Fruit fly (Drosophila melanogaster) whole organism, embryonic: ENCODE results near the gene GstO3.

ENCODE experiments used
- Ada2b ChIP-seq: fragments of 200-800 bp; sonication (Bioruptor generic); IDR thresholded peaks from 2 replicates; pipeline ENCODE4 v1.3.6; 2022; ENCODE audit warnings: missing biosample characterization, missing genetic modification characterization
- CG11456 ChIP-seq: fragments of 200-800 bp; sonication (Bioruptor generic); IDR thresholded peaks from 3 replicates; pipeline ENCODE4 v1.3.6; 2022; ENCODE audit warnings: missing biosample characterization, missing genetic modification characterization
- CG12155 ChIP-seq: fragments of 200-800 bp; sonication (Bioruptor generic); optimal IDR thresholded peaks from 3 replicates; lab custom pipeline; 2016; ENCODE audit warnings: missing biosample characterization, missing genetic modification characterization
- CG12236 ChIP-seq: fragments of 200-800 bp; sonication (Bioruptor generic); optimal IDR thresholded peaks from 2 replicates; lab custom pipeline; 2016; ENCODE audit warnings: missing biosample characterization, missing genetic modification characterization
- CG12299 ChIP-seq: fragments of 200-800 bp; sonication (Bioruptor generic); optimal IDR thresholded peaks from 2 replicates; lab custom pipeline; 2018; ENCODE audit warnings: missing biosample characterization, mild to moderate bottlenecking, missing genetic modification characterization
- CG13296 ChIP-seq: fragments of 200-800 bp; sonication (Bioruptor generic); optimal IDR thresholded peaks from 3 replicates; lab custom pipeline; 2018; ENCODE audit warnings: missing biosample characterization, mild to moderate bottlenecking, missing genetic modification characterization
- CG1603 ChIP-seq: fragments of 200-800 bp; sonication (Bioruptor generic); optimal IDR thresholded peaks from 2 replicates; lab custom pipeline; 2019; ENCODE audit warnings: missing biosample characterization, mild to moderate bottlenecking, missing genetic modification characterization, moderate library complexity
- CG16815 ChIP-seq: fragments of 200-800 bp; sonication (Bioruptor generic); optimal IDR thresholded peaks from 3 replicates; lab custom pipeline; 2017; ENCODE audit warnings: missing biosample characterization, mild to moderate bottlenecking, missing genetic modification characterization
- CG17802 ChIP-seq: fragments of 200-800 bp; sonication (Bioruptor generic); optimal IDR thresholded peaks from 2 replicates; lab custom pipeline; 2018; ENCODE audit warnings: missing biosample characterization, mild to moderate bottlenecking, missing genetic modification characterization, moderate library complexity
- CG18262 ChIP-seq: fragments of 200-800 bp; optimal IDR thresholded peaks from 3 replicates; lab custom pipeline; 2019; ENCODE audit warnings: missing biosample characterization, mild to moderate bottlenecking, missing genetic modification characterization, moderate library complexity
- CG32772 ChIP-seq: fragments of 200-800 bp; sonication (Bioruptor generic); IDR thresholded peaks from 2 replicates; pipeline ENCODE4 v1.3.6; 2022; ENCODE audit warnings: missing biosample characterization, missing genetic modification characterization
- CG33213 ChIP-seq: fragments of 200-800 bp; sonication (Bioruptor generic); optimal IDR thresholded peaks from 3 replicates; lab custom pipeline; 2016; ENCODE audit warnings: missing biosample characterization, missing genetic modification characterization
- CG34376 ChIP-seq: fragments of 200-800 bp; sonication (Bioruptor generic); optimal IDR thresholded peaks from 2 replicates; lab custom pipeline; 2018; ENCODE audit warnings: missing biosample characterization, mild to moderate bottlenecking, missing genetic modification characterization
- CG3995 ChIP-seq: fragments of 200-800 bp; sonication (Bioruptor generic); optimal IDR thresholded peaks from 3 replicates; lab custom pipeline; 2016; ENCODE audit warnings: missing biosample characterization, missing genetic modification characterization
- CG5953 ChIP-seq: fragments of 200-800 bp; sonication (Bioruptor generic); IDR thresholded peaks from 2 replicates; pipeline ENCODE4 v1.3.6; 2022; ENCODE audit warnings: missing biosample characterization, missing genetic modification characterization
- CG6654 ChIP-seq: fragments of 200-800 bp; sonication (Bioruptor generic); optimal IDR thresholded peaks from 2 replicates; lab custom pipeline; 2017; ENCODE audit warnings: missing biosample characterization, mild to moderate bottlenecking, missing genetic modification characterization
- CG7928 ChIP-seq: fragments of 200-800 bp; sonication (Bioruptor generic); optimal IDR thresholded peaks from 2 replicates; lab custom pipeline; 2017; ENCODE audit warnings: missing biosample characterization, mild to moderate bottlenecking, missing genetic modification characterization
- CG8478 ChIP-seq: fragments of >200 bp; optimal IDR thresholded peaks from 2 replicates; lab custom pipeline; 2018
- CG8765 ChIP-seq: fragments of 200-800 bp; sonication (Bioruptor generic); IDR thresholded peaks from 2 replicates; pipeline ENCODE4 v1.3.6; 2022; ENCODE audit warnings: missing biosample characterization, missing genetic modification characterization
- CG9609 ChIP-seq: fragments of 200-800 bp; sonication (Bioruptor generic); optimal IDR thresholded peaks from 3 replicates; lab custom pipeline; 2016; ENCODE audit warnings: missing biosample characterization, missing genetic modification characterization
- CG9797 ChIP-seq: fragments of 200-800 bp; sonication (Bioruptor generic); optimal IDR thresholded peaks from 3 replicates; lab custom pipeline; 2018; ENCODE audit warnings: missing biosample characterization, mild to moderate bottlenecking, missing genetic modification characterization
- Dfd ChIP-seq, 2 experiments: fragments of >200 bp; optimal IDR thresholded peaks; 2 replicates each; lab custom pipeline; 2017; ENCODE audit warnings: missing biosample characterization in 2 of 2, missing genetic modification characterization in 2 of 2
- Doc2 ChIP-seq: fragments of 200-800 bp; sonication (Bioruptor generic); IDR thresholded peaks from 2 replicates; pipeline ENCODE4 v1.3.6; 2022; ENCODE audit warnings: missing biosample characterization, missing genetic modification characterization
- Ets97D ChIP-seq: fragments of 200-800 bp; sonication (Bioruptor generic); optimal IDR thresholded peaks from 3 replicates; lab custom pipeline; 2016; ENCODE audit warnings: missing biosample characterization, missing genetic modification characterization
- Fer1 ChIP-seq: fragments of 200-800 bp; sonication (Bioruptor generic); optimal IDR thresholded peaks from 2 replicates; lab custom pipeline; 2017; ENCODE audit warnings: missing biosample characterization, mild to moderate bottlenecking, missing genetic modification characterization
- Fer2 ChIP-seq: fragments of 200-800 bp; sonication (Bioruptor generic); optimal IDR thresholded peaks from 2 replicates; lab custom pipeline; 2018; ENCODE audit warnings: missing biosample characterization, mild to moderate bottlenecking, missing genetic modification characterization, moderate library complexity
- Fer3 ChIP-seq: fragments of 200-800 bp; sonication (Bioruptor generic); optimal IDR thresholded peaks from 2 replicates; lab custom pipeline; 2018; ENCODE audit warnings: missing biosample characterization, mild to moderate bottlenecking, missing genetic modification characterization, moderate library complexity
- NfI ChIP-seq: fragments of 200-800 bp; sonication (Bioruptor generic); optimal IDR thresholded peaks from 3 replicates; lab custom pipeline; 2018; ENCODE audit warnings: missing biosample characterization, mild to moderate bottlenecking, missing genetic modification characterization, moderate library complexity
- Pdp1 ChIP-seq, 2 experiments: fragments of 200-800 bp; sonication (Bioruptor generic); optimal IDR thresholded peaks; 3 replicates each; lab custom pipeline; 2016; ENCODE audit warnings: missing biosample characterization in 2 of 2, missing genetic modification characterization in 2 of 2, mild to moderate bottlenecking in 1 of 2, moderate library complexity in 1 of 2
- Rfx ChIP-seq: fragments of 200-800 bp; sonication (Bioruptor generic); IDR thresholded peaks from 2 replicates; pipeline ENCODE4 v1.3.6; 2022; ENCODE audit warnings: missing biosample characterization, missing genetic modification characterization
- Ssrp ChIP-seq: fragments of 200-800 bp; sonication (Bioruptor generic); optimal IDR thresholded peaks from 2 replicates; lab custom pipeline; 2018; ENCODE audit warnings: missing biosample characterization, mild to moderate bottlenecking, missing genetic modification characterization, moderate library complexity
- ato ChIP-seq: fragments of 200-800 bp; sonication (Bioruptor generic); IDR thresholded peaks from 2 replicates; pipeline ENCODE4 v1.3.6; 2022; ENCODE audit warnings: missing biosample characterization, missing genetic modification characterization; ENCODE audit not compliant: partially characterized antibody
- bigmax ChIP-seq: fragments of 200-800 bp; sonication (Bioruptor generic); optimal IDR thresholded peaks from 2 replicates; lab custom pipeline; 2018; ENCODE audit warnings: missing biosample characterization, mild to moderate bottlenecking, missing genetic modification characterization
- dpn ChIP-seq, 2 experiments: fragments of 200-800 bp; sonication (Bioruptor generic); optimal IDR thresholded peaks; 3 replicates each; lab custom pipeline; 2016; ENCODE audit warnings: missing biosample characterization in 2 of 2, missing genetic modification characterization in 2 of 2
- fd3F ChIP-seq: fragments of 200-800 bp; sonication (Bioruptor generic); optimal IDR thresholded peaks from 2 replicates; lab custom pipeline; 2018; ENCODE audit warnings: missing biosample characterization, mild to moderate bottlenecking, missing genetic modification characterization, moderate library complexity
- gt ChIP-seq: fragments of 200-800 bp; sonication (Bioruptor generic); IDR thresholded peaks from 2 replicates; pipeline ENCODE4 v1.3.6; 2022; ENCODE audit warnings: missing biosample characterization, missing genetic modification characterization
- hb ChIP-seq: fragments of 200-800 bp; sonication (Bioruptor generic); IDR thresholded peaks from 3 replicates; pipeline ENCODE4 v1.3.6; 2022; ENCODE audit warnings: missing biosample characterization, missing genetic modification characterization; ENCODE audit not compliant: partially characterized antibody
- hkb ChIP-seq, 2 experiments: fragments of 200-800 bp in 1 of 2; fragments of >200 bp in 1 of 2; sonication (Bioruptor generic) in 1 of 2; IDR thresholded peaks in 1 of 2; optimal IDR thresholded peaks in 1 of 2; 2 replicates each; pipeline versions ENCODE4 v1.3.6 to Lab custom; 2017 to 2022; ENCODE audit warnings: missing biosample characterization in 1 of 2, missing genetic modification characterization in 1 of 2
- lbe ChIP-seq: fragments of 200-800 bp; sonication (Bioruptor generic); optimal IDR thresholded peaks from 2 replicates; lab custom pipeline; 2016; ENCODE audit warnings: missing biosample characterization, mild to moderate bottlenecking, missing genetic modification characterization
- luna ChIP-seq: fragments of 200-800 bp; sonication (Bioruptor generic); optimal IDR thresholded peaks from 2 replicates; lab custom pipeline; 2016; ENCODE audit warnings: missing biosample characterization, missing genetic modification characterization
- mam ChIP-seq: fragments of 200-800 bp; sonication (Bioruptor generic); optimal IDR thresholded peaks from 3 replicates; lab custom pipeline; 2016; ENCODE audit warnings: missing biosample characterization, missing genetic modification characterization
- nom ChIP-seq: fragments of 200-800 bp; sonication (Bioruptor generic); optimal IDR thresholded peaks from 2 replicates; lab custom pipeline; 2017; ENCODE audit warnings: missing biosample characterization, missing genetic modification characterization, mild to moderate bottlenecking, moderate library complexity, missing genetic modification reagents
- oc ChIP-seq: fragments of 200-800 bp; sonication (Bioruptor generic); optimal IDR thresholded peaks from 2 replicates; lab custom pipeline; 2018; ENCODE audit warnings: missing biosample characterization, mild to moderate bottlenecking, missing genetic modification characterization, moderate library complexity
- otp ChIP-seq: fragments of 200-800 bp; sonication (Bioruptor generic); IDR thresholded peaks from 3 replicates; pipeline ENCODE4, ENCODE4 v1.3.6; 2022; ENCODE audit warnings: missing biosample characterization, missing genetic modification characterization
- salm ChIP-seq: fragments of 200-800 bp; sonication (Bioruptor generic); optimal IDR thresholded peaks from 2 replicates; lab custom pipeline; 2018; ENCODE audit warnings: missing biosample characterization, mild to moderate bottlenecking, missing genetic modification characterization
- sima ChIP-seq: fragments of 200-800 bp; sonication (Bioruptor generic); optimal IDR thresholded peaks from 2 replicates; lab custom pipeline; 2016; ENCODE audit warnings: missing biosample characterization, missing genetic modification characterization
- sr ChIP-seq: fragments of 200-800 bp; sonication (Bioruptor generic); IDR thresholded peaks from 3 replicates; pipeline ENCODE4 v1.3.6; 2022; ENCODE audit warnings: missing biosample characterization, missing genetic modification characterization
- stc ChIP-seq: fragments of 200-800 bp; sonication (Bioruptor generic); IDR thresholded peaks from 2 replicates; pipeline ENCODE4 v1.3.6; 2022; ENCODE audit warnings: missing biosample characterization, missing genetic modification characterization
- tna ChIP-seq: fragments of 200-800 bp; sonication (Bioruptor generic); IDR thresholded peaks from 2 replicates; pipeline ENCODE4 v1.3.6; 2022; ENCODE audit warnings: missing biosample characterization, missing genetic modification characterization; ENCODE audit not compliant: partially characterized antibody
- tx ChIP-seq: fragments of 200-800 bp; sonication (Bioruptor generic); optimal IDR thresholded peaks from 2 replicates; lab custom pipeline; 2016; ENCODE audit warnings: missing biosample characterization, missing genetic modification characterization

Gene GstO3

DNA sequence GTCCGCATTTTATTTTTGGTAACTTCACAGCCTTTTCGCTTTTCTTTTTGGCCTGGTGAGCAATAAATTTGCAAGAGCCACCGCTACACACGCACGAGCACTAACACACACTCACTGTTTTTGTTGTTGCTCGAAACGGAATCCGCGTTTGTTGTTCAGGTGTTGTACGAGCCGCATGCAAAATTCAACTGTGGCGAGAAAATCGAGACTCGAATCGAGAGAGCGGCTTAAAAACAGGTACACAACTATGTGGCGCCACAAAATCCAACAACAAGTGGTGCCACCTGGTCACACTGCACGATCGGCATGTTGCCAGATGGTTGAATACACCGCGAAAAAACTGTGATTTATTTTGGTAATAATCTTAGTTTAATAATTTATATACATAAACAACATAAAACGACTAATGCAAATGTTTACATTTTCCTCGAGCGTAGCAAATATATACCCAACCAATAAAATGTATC, 11.7 kb upstream of the GstO3 start, which contains the start of gene CG43163 (continued):
- TF ChIP-seq fd3F (GFP tag; lab: Kevin White, UChicago) (no peak), CG17802 (tag; lab: Kevin White, UChicago) (no peak), CG33213 (GFP tag; lab: Kevin White, UChicago) (peak; percentile 76), ato (GFP tag; lab: Robert Waterston, UW) (peak; percentile 47; the same call in 1 of the 2 replicates), CG16815 (GFP tag; lab: Kevin White, UChicago) (peak; percentile 33), Dfd (GFP tag; optimal IDR thresholded peaks at IDR 0.05; lab: Kevin White, UChicago) (no peak), CG18262 (peak; percentile 72), CG32772 (GFP tag; lab: Robert Waterston, UW) (peak; percentile 30; the same call in 1 of the 2 replicates), mam (GFP tag; lab: Kevin White, UChicago) (peak; percentile 27), CG9797 (GFP tag; lab: Kevin White, UChicago) (peak; percentile 83), CG12155 (peak; percentile 64), lbe (GFP tag; lab: Kevin White, UChicago) (no peak), Ets97D (GFP tag; lab: Kevin White, UChicago) (peak; percentile 66), luna (GFP tag; lab: Kevin White, UChicago) (no peak), tx (GFP tag; lab: Kevin White, UChicago) (peak; percentile 25), Doc2 (GFP tag; lab: Robert Waterston, UW) (no peak), stc (peak; percentile 70), CG7928 (GFP tag; lab: Kevin White, UChicago) (no peak), dpn (GFP tag; optimal IDR thresholded peaks at IDR 0.05; lab: Kevin White, UChicago) (peak; percentile 61 to 68), salm (tag; lab: Kevin White, UChicago) (peak; percentile 47), CG8478 (lab: Kevin White, UChicago) (no peak), CG9609 (peak; percentile 6), nom (GFP tag; lab: Kevin White, UChicago) (peak; percentile 49), CG3995 (no peak), NfI (GFP tag; lab: Kevin White, UChicago) (peak; percentile 52), Fer3 (tag; lab: Kevin White, UChicago) (peak; percentile 61), CG8765 (peak; percentile 14; the same call in 1 of the 2 replicates), Fer1 (peak; percentile 65), CG34376 (GFP tag; lab: Kevin White, UChicago) (peak; percentile 7), bigmax (GFP tag; lab: Kevin White, UChicago) (no peak), gt (GFP tag; lab: Robert Waterston, UW) (no peak), CG12299 (tag; lab: Kevin White, UChicago) (peak; percentile 23), Ssrp (tag; lab: Kevin White, UChicago) (peak; percentile 43), CG13296 (GFP tag; lab: Kevin White, UChicago) (peak; percentile 53), hkb (optimal IDR thresholded peaks at IDR 0.05; lab: Kevin White, UChicago) (no peak), hkb (GFP tag; IDR thresholded peaks at IDR 0.05; lab: Robert Waterston, UW) (peak; percentile 77), CG1603 (peak; percentile 80), CG5953 (GFP tag; lab: Robert Waterston, UW) (0 out of 2 replicates have a peak, but pooled peaks have one; percentile 28), CG11456 (peak; percentile 65; the same call in 2 of the 3 replicates), CG6654 (GFP tag; lab: Kevin White, UChicago) (no peak), Fer2 (tag; lab: Kevin White, UChicago) (no peak), Pdp1 (GFP tag; optimal IDR thresholded peaks at IDR 0.05; lab: Kevin White, UChicago) (peak; percentile 23 to 66), otp (GFP tag; lab: Robert Waterston, UW) (peak; percentile 52; the same call in 1 of the 3 replicates), sr (GFP tag; lab: Robert Waterston, UW) (peak; percentile 36; the same call in 1 of the 3 replicates), Ada2b (GFP tag; lab: Robert Waterston, UW) (peak; percentile 65), CG12236 (no peak), tna (GFP tag; lab: Robert Waterston, UW) (no peak), oc (tag; lab: Kevin White, UChicago) (peak; percentile 73), sima (GFP tag; lab: Kevin White, UChicago) (no peak), Rfx (GFP tag; lab: Robert Waterston, UW) (peak; percentile 72), hb (GFP tag; lab: Robert Waterston, UW) (no peak)
